Worm (Caenorhabditis elegans): ENCODE data around the gene lea-1.

The lea-1 gene

DNA sequence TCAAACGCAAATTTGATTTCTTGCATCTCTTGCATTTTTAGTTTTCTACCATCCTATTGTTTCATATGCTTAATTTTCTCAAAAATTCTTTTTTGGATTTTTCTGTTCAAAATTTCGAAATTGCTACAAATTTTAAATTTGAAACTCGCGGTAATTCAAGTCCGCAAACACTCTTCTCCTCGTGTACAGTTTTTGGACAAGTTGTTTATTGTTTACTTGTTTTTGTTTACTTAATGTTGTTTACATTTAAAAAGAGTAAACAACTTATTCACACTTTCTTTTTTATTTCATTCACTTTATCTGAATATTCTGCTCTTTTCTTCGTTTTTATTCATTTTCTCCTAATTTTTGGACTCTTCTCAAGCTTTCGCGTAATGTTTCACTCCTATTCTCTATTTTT, 6.6 kb downstream of the lea-1 start:
- TF ChIP-seq F44E2.7 (GFP tag; IDR thresholded peaks at IDR 0.05) (no peak), unc-62 (GFP tag; optimal IDR thresholded peaks at IDR 0.05 in 1 of 2) (peak in 1 of 2 experiments; percentile 81), unc-62 (tag; optimal IDR thresholded peaks at IDR 0.05) (no peak), lin-38 (GFP tag; IDR thresholded peaks at IDR 0.05) (peak; percentile 43), saeg-2 (GFP tag; IDR thresholded peaks at IDR 0.05) (no peak), Y5F2A.4 (GFP tag; optimal IDR thresholded peaks at IDR 0.05) (no peak), F49E8.2 (tag; optimal IDR thresholded peaks at IDR 0.05; ENCODE audit: borderline replicate concordance) (peak; percentile 43), unc-130 (GFP tag; optimal IDR thresholded peaks at IDR 0.05) (peak; percentile 98)

DNA sequence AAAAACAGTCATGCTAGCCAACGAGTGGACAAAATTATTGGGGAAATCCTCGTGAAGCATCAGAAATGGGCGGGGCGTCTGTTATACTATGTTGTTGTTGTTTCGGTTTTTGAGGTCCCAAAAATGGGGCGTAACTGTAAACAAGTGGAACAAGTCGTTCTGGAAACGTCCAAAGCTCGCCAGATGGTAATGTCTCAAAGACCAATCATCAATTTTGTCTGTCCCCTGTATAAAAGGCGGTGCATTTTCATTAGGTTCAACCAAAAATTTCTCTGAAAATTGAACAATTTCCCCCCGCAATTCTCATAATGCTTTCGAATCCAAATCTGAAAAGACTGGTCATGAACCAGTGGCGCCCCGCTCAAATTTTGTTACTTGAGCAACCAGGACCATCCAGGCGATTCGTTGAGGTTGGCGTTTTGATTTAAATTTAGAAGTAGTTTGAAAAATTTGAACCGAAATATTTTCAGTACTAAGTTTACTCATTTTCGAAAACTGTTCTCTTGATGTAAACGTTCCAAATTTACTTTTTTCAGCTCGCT, 7.4 kb downstream of the lea-1 start:
- TF ChIP-seq lin-38 (GFP tag; IDR thresholded peaks at IDR 0.05), result peak; percentile 21; the same call in 1 of the 2 replicates
- 0 out of 2 replicates have a peak, but pooled peaks have one; percentile 25 for TF ChIP-seq D1046.2 (GFP tag; IDR thresholded peaks at IDR 0.05)
- 0 out of 2 replicates have a peak, but pooled peaks have one; percentile 23 for TF ChIP-seq daf-19 (GFP tag; conservative IDR thresholded peaks at IDR 0.05)
- TF ChIP-seq lsy-2 (tag; optimal IDR thresholded peaks at IDR 0.05), result no peak
- TF ChIP-seq vab-7 (GFP tag; IDR thresholded peaks at IDR 0.05), result 0 out of 2 replicates have a peak, but pooled peaks have one; percentile 18
- TF ChIP-seq R02D3.7 (tag; optimal IDR thresholded peaks at IDR 0.05), result no peak
- no peak for TF ChIP-seq daf-16 (GFP tag; optimal IDR thresholded peaks at IDR 0.05)
- no peak for TF ChIP-seq daf-16 (tag; optimal IDR thresholded peaks at IDR 0.05)
- TF ChIP-seq saeg-2 (GFP tag; IDR thresholded peaks at IDR 0.05), result 0 out of 2 replicates have a peak, but pooled peaks have one; percentile 42

DNA sequence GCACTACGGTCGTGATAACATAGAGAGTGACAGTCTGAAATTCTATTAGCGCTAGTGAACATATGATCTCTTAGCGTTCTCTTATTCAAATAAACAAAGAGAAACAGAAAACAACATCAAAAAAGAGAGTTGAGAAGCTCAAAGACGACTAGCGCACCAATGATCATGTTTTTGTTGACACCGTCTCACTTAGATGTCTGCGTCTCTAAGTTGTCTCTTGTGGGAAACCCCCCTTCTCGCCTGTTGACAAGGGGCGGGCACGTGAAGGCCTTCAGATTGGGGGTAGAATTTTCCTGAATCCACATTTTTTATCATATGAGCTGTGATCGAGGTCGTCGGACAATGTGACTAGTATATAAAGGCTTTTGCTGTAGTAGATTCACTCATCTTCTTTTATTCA, 8.2 kb downstream of the lea-1 start:
- TF ChIP-seq lin-29 (GFP tag; IDR thresholded peaks at IDR 0.05) (no peak), hlh-30 (tag; optimal IDR thresholded peaks at IDR 0.05; ENCODE audit: insufficient read depth) (peak; percentile 87), hif-1 (tag; optimal IDR thresholded peaks at IDR 0.05) (peak in 1 of 2 experiments; percentile 36), lsy-2 (tag; optimal IDR thresholded peaks at IDR 0.05) (no peak), zfp-3 (GFP tag; conservative IDR thresholded peaks at IDR 0.05) (no peak), pha-4 (GFP tag; IDR thresholded peaks at IDR 0.05) (no peak), pha-4 (tag; optimal IDR thresholded peaks at IDR 0.05) (peak; percentile 73), daf-16 (GFP tag; optimal IDR thresholded peaks at IDR 0.05) (peak in 1 of 2 experiments; percentile 63), daf-16 (tag; optimal IDR thresholded peaks at IDR 0.05) (peak; percentile 85), aha-1 (tag) (no peak), spr-1 (tag; optimal IDR thresholded peaks at IDR 0.05) (no peak), dmd-6 (GFP tag; IDR thresholded peaks at IDR 0.05) (peak; percentile 48; the same call in 1 of the 2 replicates), ceh-20 (GFP tag; IDR thresholded peaks at IDR 0.05) (no peak), daf-19 (GFP tag; conservative IDR thresholded peaks at IDR 0.05) (no peak), F10B5.3 (tag; optimal IDR thresholded peaks at IDR 0.05) (no peak), skn-1 (tag; optimal IDR thresholded peaks at IDR 0.05) (no peak), mdl-1 (tag; optimal IDR thresholded peaks at IDR 0.05) (peak; percentile 84 to 88), dmd-9 (GFP tag; IDR thresholded peaks at IDR 0.05) (no peak), spr-3 (GFP tag; optimal IDR thresholded peaks at IDR 0.05) (no peak), nhr-102 (tag; optimal IDR thresholded peaks at IDR 0.05) (no peak), daf-8 (GFP tag; IDR thresholded peaks at IDR 0.05) (no peak), nhr-111 (GFP tag; optimal IDR thresholded peaks at IDR 0.05) (no peak), vab-7 (GFP tag; IDR thresholded peaks at IDR 0.05) (0 out of 2 replicates have a peak, but pooled peaks have one; percentile 20), ZK337.2 (GFP tag; IDR thresholded peaks at IDR 0.05) (no peak), Y105C5A.15 (GFP tag; IDR thresholded peaks at IDR 0.05) (peak; percentile 48; the same call in 1 of the 2 replicates), hlh-11 (tag; optimal IDR thresholded peaks at IDR 0.05) (peak; percentile 64), ama-1 (optimal IDR thresholded peaks at IDR 0.05) (peak; percentile 0), Y48G9A.11 (GFP tag; IDR thresholded peaks at IDR 0.05) (no peak), R02D3.7 (tag; optimal IDR thresholded peaks at IDR 0.05) (no peak), nhr-11 (tag; optimal IDR thresholded peaks at IDR 0.05) (peak; percentile 36), lin-38 (GFP tag; IDR thresholded peaks at IDR 0.05) (0 out of 2 replicates have a peak, but pooled peaks have one; percentile 13), rbr-2 (tag; optimal IDR thresholded peaks at IDR 0.05) (peak; percentile 58), hmg-1.1 (GFP tag; IDR thresholded peaks at IDR 0.05) (no peak)

Data from whole organism, L4 larva.